Worm (Caenorhabditis elegans) whole organism, mixed stage, embryonic: ENCODE measurements around the gene F28F9.2.

ENCODE experiments used
- M03D4.4 ChIP-seq: sonication (generic microtip); optimal IDR thresholded peaks from 2 replicates; lab custom pipeline; 2017; ENCODE audit warnings: mild to moderate bottlenecking, missing genetic modification characterization, missing compliant biosample characterization
- bed-3 ChIP-seq: fragments of 200-800 bp; sonication (Bioruptor generic); optimal IDR thresholded peaks from 3 replicates; lab custom pipeline; 2018; ENCODE audit warnings: mild to moderate bottlenecking, missing genetic modification characterization, moderate library complexity, missing compliant biosample characterization
- blmp-1 ChIP-seq: fragments of 150-350 bp; optimal IDR thresholded peaks from 2 replicates; lab custom pipeline; 2014; ENCODE audit warnings: missing biosample characterization, missing genetic modification characterization
- ces-1 ChIP-seq: fragments of 150-350 bp; optimal IDR thresholded peaks from 2 replicates; lab custom pipeline; 2014; ENCODE audit warnings: missing biosample characterization, missing genetic modification reagents, missing genetic modification characterization
- drap-1 ChIP-seq: fragments of 200-800 bp; sonication (Bioruptor generic); optimal IDR thresholded peaks from 3 replicates; lab custom pipeline; 2018; ENCODE audit warnings: mild to moderate bottlenecking, missing genetic modification characterization, missing compliant biosample characterization
- elt-1 ChIP-seq: sonication (generic microtip); optimal IDR thresholded peaks from 2 replicates; lab custom pipeline; 2017; ENCODE audit warnings: missing genetic modification characterization, mild to moderate bottlenecking, missing compliant biosample characterization, antibody characterized with exemption, moderate library complexity, borderline replicate concordance; ENCODE audit not compliant: insufficient read depth
- elt-3 ChIP-seq: fragments of 150-350 bp; optimal IDR thresholded peaks from 2 replicates; lab custom pipeline; 2014; ENCODE audit warnings: missing biosample characterization, missing genetic modification characterization
- flh-1 ChIP-seq: fragments of 200-800 bp; sonication (Bioruptor generic); optimal IDR thresholded peaks from 2 replicates; lab custom pipeline; 2018; ENCODE audit warnings: mild to moderate bottlenecking, missing genetic modification characterization, moderate library complexity, missing compliant biosample characterization
- ham-2 ChIP-seq: fragments of 200-800 bp; sonication (Bioruptor generic); optimal IDR thresholded peaks from 2 replicates; lab custom pipeline; 2018; ENCODE audit warnings: mild to moderate bottlenecking, missing genetic modification characterization, missing compliant biosample characterization
- hlh-1 ChIP-seq: fragments of 150-350 bp; optimal IDR thresholded peaks from 2 replicates; lab custom pipeline; 2014; ENCODE audit warnings: missing biosample characterization, missing genetic modification reagents, missing genetic modification characterization
- lin-13 ChIP-seq: fragments of 150-350 bp; optimal IDR thresholded peaks from 2 replicates; lab custom pipeline; 2014; ENCODE audit warnings: missing biosample characterization, missing genetic modification characterization
- lin-32 ChIP-seq: fragments of 200-800 bp; sonication (Bioruptor generic); optimal IDR thresholded peaks from 2 replicates; lab custom pipeline; 2018; ENCODE audit warnings: mild to moderate bottlenecking, missing genetic modification characterization, missing compliant biosample characterization
- lsy-2 ChIP-seq: fragments of 150-350 bp; optimal IDR thresholded peaks from 2 replicates; lab custom pipeline; 2014; ENCODE audit warnings: missing biosample characterization, missing genetic modification characterization
- mab-5 ChIP-seq: fragments of 150-350 bp; optimal IDR thresholded peaks from 2 replicates; lab custom pipeline; 2014; ENCODE audit warnings: missing biosample characterization, missing genetic modification characterization
- mep-1 ChIP-seq: fragments of 150-350 bp; optimal IDR thresholded peaks from 2 replicates; lab custom pipeline; 2017; ENCODE audit warnings: missing biosample characterization, missing genetic modification reagents, missing genetic modification characterization, inconsistent platforms
- mls-2 ChIP-seq: sonication (generic microtip); optimal IDR thresholded peaks from 2 replicates; lab custom pipeline; 2016; ENCODE audit warnings: mild to moderate bottlenecking, missing genetic modification characterization, moderate library complexity, missing compliant biosample characterization
- nhr-12 ChIP-seq: fragments of 150-350 bp; optimal IDR thresholded peaks from 2 replicates; lab custom pipeline; 2014; ENCODE audit warnings: missing biosample characterization, missing genetic modification characterization
- nhr-2 ChIP-seq: fragments of 150-350 bp; optimal IDR thresholded peaks from 2 replicates; lab custom pipeline; 2014; ENCODE audit warnings: missing biosample characterization, missing genetic modification characterization
- nhr-237 ChIP-seq: fragments of 150-350 bp; optimal IDR thresholded peaks from 2 replicates; lab custom pipeline; 2014; ENCODE audit warnings: missing biosample characterization, missing genetic modification characterization
- nhr-28 ChIP-seq: fragments of 150-350 bp; optimal IDR thresholded peaks from 2 replicates; lab custom pipeline; 2014; ENCODE audit warnings: missing biosample characterization, missing genetic modification characterization
- nhr-76 ChIP-seq: sonication (generic microtip); optimal IDR thresholded peaks from 2 replicates; lab custom pipeline; 2017; ENCODE audit warnings: missing biosample characterization, missing genetic modification characterization
- sem-2 ChIP-seq: fragments of 200-800 bp; sonication (Bioruptor generic); optimal IDR thresholded peaks from 2 replicates; lab custom pipeline; 2018; ENCODE audit warnings: mild to moderate bottlenecking, missing genetic modification characterization, missing compliant biosample characterization
- snpc-4 ChIP-seq: fragments of 150-350 bp; optimal IDR thresholded peaks from 2 replicates; lab custom pipeline; 2014; ENCODE audit warnings: missing biosample characterization, missing genetic modification characterization
- sptf-1 ChIP-seq: sonication (generic microtip); optimal IDR thresholded peaks from 2 replicates; lab custom pipeline; 2017; ENCODE audit warnings: mild to moderate bottlenecking, missing genetic modification characterization, moderate library complexity, missing compliant biosample characterization
- tbx-8 ChIP-seq: fragments of 200-800 bp; sonication (Bioruptor generic); optimal IDR thresholded peaks from 2 replicates; lab custom pipeline; 2018; ENCODE audit warnings: mild to moderate bottlenecking, missing genetic modification characterization, moderate library complexity, missing compliant biosample characterization
- unc-39 ChIP-seq: fragments of 150-350 bp; optimal IDR thresholded peaks from 2 replicates; lab custom pipeline; 2014; ENCODE audit warnings: missing biosample characterization, missing genetic modification characterization
- unc-62 ChIP-seq: fragments of 150-350 bp; optimal IDR thresholded peaks from 2 replicates; lab custom pipeline; 2014; ENCODE audit warnings: missing biosample characterization, missing genetic modification reagents, missing genetic modification characterization
- zip-8 ChIP-seq: fragments of 150-350 bp; optimal IDR thresholded peaks from 2 replicates; lab custom pipeline; 2014; ENCODE audit warnings: missing biosample characterization, missing genetic modification characterization
- ztf-11 ChIP-seq: fragments of 150-350 bp; optimal IDR thresholded peaks from 2 replicates; lab custom pipeline; 2014; ENCODE audit warnings: missing biosample characterization, missing genetic modification characterization

Gene F28F9.2

ce11 chrIV:3812812-3813211 is 26.7 kb upstream of the F28F9.2 start:
- TF ChIP-seq mab-5 (tag; lab: Kevin White, UChicago), result no peak
- TF ChIP-seq flh-1 (GFP tag; lab: Kevin White, UChicago), result no peak

ce11 chrIV:3814553-3815258 is 24.8 kb upstream of the F28F9.2 start:
- TF ChIP-seq flh-1 (GFP tag; lab: Kevin White, UChicago) (no peak), zip-8 (tag; lab: Kevin White, UChicago) (no peak), nhr-28 (no peak), lin-13 (tag; lab: Kevin White, UChicago) (no peak)
- TF ChIP-seq, all 35 proteins: peak for 0

ce11 chrIV:3815259-3815644 is 24.3 kb upstream of the F28F9.2 start:
- TF ChIP-seq ham-2 (GFP tag; lab: Kevin White, UChicago), result no peak
- TF ChIP-seq lin-13 (tag; lab: Kevin White, UChicago), result no peak
- no peak for TF ChIP-seq sem-2 (GFP tag; lab: Kevin White, UChicago)
- no peak for TF ChIP-seq nhr-2 (tag; lab: Kevin White, UChicago)
- TF ChIP-seq snpc-4 (tag; lab: Kevin White, UChicago), result no peak
- no peak for TF ChIP-seq M03D4.4 (tag; lab: Kevin White, UChicago)
- TF ChIP-seq sptf-1, result no peak
- no peak for TF ChIP-seq lin-32 (GFP tag; lab: Kevin White, UChicago)
- TF ChIP-seq hlh-1 (tag; lab: Kevin White, UChicago), result no peak
- no peak for TF ChIP-seq unc-39
- no peak for TF ChIP-seq blmp-1 (tag; lab: Kevin White, UChicago)
- TF ChIP-seq nhr-76 (tag; lab: Kevin White, UChicago), result no peak
- no peak for TF ChIP-seq elt-3 (tag; lab: Kevin White, UChicago)
- no peak for TF ChIP-seq mls-2 (tag; lab: Kevin White, UChicago)
- no peak for TF ChIP-seq nhr-28
- TF ChIP-seq tbx-8 (GFP tag; lab: Kevin White, UChicago), result no peak
- no peak for TF ChIP-seq mep-1 (tag; lab: Kevin White, UChicago)
- TF ChIP-seq zip-8 (tag; lab: Kevin White, UChicago), result no peak

ce11 chrIV:3817253-3817652 is 22.3 kb upstream of the F28F9.2 start:
- TF ChIP-seq ztf-11 (tag; lab: Kevin White, UChicago) (no peak), mep-1 (tag; lab: Kevin White, UChicago) (no peak), unc-62 (GFP tag; lab: Kevin White, UChicago) (no peak), ham-2 (GFP tag; lab: Kevin White, UChicago) (no peak)

ce11 chrIV:3819278-3819777 is 20.2 kb upstream of the F28F9.2 start, which contains the start of gene bris-1:
Gene bris-1 (minus strand): TSS chrIV:3819328.
- TF ChIP-seq nhr-76 (tag; lab: Kevin White, UChicago), result no peak
- no peak for TF ChIP-seq nhr-12
- TF ChIP-seq nhr-237 (tag; lab: Kevin White, UChicago), result no peak
- no peak for TF ChIP-seq lsy-2 (tag; lab: Kevin White, UChicago)
- no peak for TF ChIP-seq lin-32 (GFP tag; lab: Kevin White, UChicago)
- TF ChIP-seq drap-1 (GFP tag; lab: Kevin White, UChicago), result no peak
- no peak for TF ChIP-seq nhr-2 (tag; lab: Kevin White, UChicago)
- no peak for TF ChIP-seq M03D4.4 (tag; lab: Kevin White, UChicago)
- no peak for TF ChIP-seq snpc-4 (tag; lab: Kevin White, UChicago)
- TF ChIP-seq nhr-28, result no peak
- no peak for TF ChIP-seq ces-1 (GFP tag; lab: Kevin White, UChicago)
- no peak for TF ChIP-seq bed-3 (GFP tag; lab: Kevin White, UChicago)
- TF ChIP-seq elt-1, result no peak
- no peak for TF ChIP-seq ham-2 (GFP tag; lab: Kevin White, UChicago)

ce11 chrIV:3820133-3820532 is 19.4 kb upstream of the F28F9.2 start:
- TF ChIP-seq M03D4.4 (tag; lab: Kevin White, UChicago), result no peak
- no peak for TF ChIP-seq ham-2 (GFP tag; lab: Kevin White, UChicago)
- TF ChIP-seq lsy-2 (tag; lab: Kevin White, UChicago), result no peak
- TF ChIP-seq ces-1 (GFP tag; lab: Kevin White, UChicago), result peak; percentile 2
- no peak for TF ChIP-seq sem-2 (GFP tag; lab: Kevin White, UChicago)
- TF ChIP-seq unc-39, result no peak
- no peak for TF ChIP-seq drap-1 (GFP tag; lab: Kevin White, UChicago)
